Worm (Caenorhabditis elegans) whole organism, L4 larva: ENCODE data around the gene lit-1.

Experiments used
- F37D6.2 ChIP-seq: sonication (generic microtip); optimal IDR thresholded peaks from 2 replicates; lab custom pipeline; 2016; ENCODE audit warnings: mild to moderate bottlenecking, missing genetic modification characterization, missing compliant biosample characterization
- F44E2.7 ChIP-seq: fragments of 200-800 bp; sonication (Bioruptor generic); IDR thresholded peaks from 2 replicates; pipeline ENCODE4 v2.1.2; 2022; ENCODE audit warnings: missing genetic modification characterization, missing compliant biosample characterization
- F49E8.2 ChIP-seq: sonication (generic microtip); optimal IDR thresholded peaks from 2 replicates; lab custom pipeline; 2016; ENCODE audit warnings: missing compliant biosample characterization, mild to moderate bottlenecking, missing genetic modification characterization, borderline replicate concordance
- R02D3.7 ChIP-seq: fragments of 150-350 bp; sonication (generic microtip); optimal IDR thresholded peaks from 3 replicates; lab custom pipeline; 2014; ENCODE audit warnings: missing biosample characterization, missing genetic modification characterization
- T20F7.1 ChIP-seq: fragments of 200-800 bp; sonication (Bioruptor generic); optimal IDR thresholded peaks from 2 replicates; lab custom pipeline; 2018; ENCODE audit warnings: mild to moderate bottlenecking, missing genetic modification characterization, missing compliant biosample characterization
- ZK337.2 ChIP-seq: fragments of 200-800 bp; sonication (Bioruptor generic); IDR thresholded peaks from 2 replicates; pipeline ENCODE4 v1.3.6; 2022; ENCODE audit warnings: missing genetic modification reagents, missing genetic modification characterization, missing compliant biosample characterization
- aha-1 ChIP-seq: fragments of 150-350 bp; peaks from one replicate; lab custom pipeline; 2014; ENCODE audit warnings: missing biosample characterization, missing genetic modification characterization
- aly-2 ChIP-seq: sonication (generic microtip); optimal IDR thresholded peaks from 2 replicates; lab custom pipeline; 2018; ENCODE audit warnings: missing biosample characterization, missing genetic modification characterization
- ama-1 ChIP-seq: fragments of 150-350 bp; optimal IDR thresholded peaks from 2 replicates; lab custom pipeline; 2014; ENCODE audit warnings: inconsistent platforms, mixed read lengths
- ceh-20 ChIP-seq: fragments of 200-800 bp; sonication (Bioruptor generic); IDR thresholded peaks from 2 replicates; pipeline ENCODE4 v1.3.6; 2022; ENCODE audit warnings: missing genetic modification reagents, missing genetic modification characterization, missing compliant biosample characterization
- ceh-28 ChIP-seq: fragments of 150-350 bp; optimal IDR thresholded peaks from 2 replicates; lab custom pipeline; 2014; ENCODE audit warnings: missing biosample characterization, missing genetic modification reagents, missing genetic modification characterization
- ces-1 ChIP-seq: fragments of 150-350 bp; sonication (generic microtip); optimal IDR thresholded peaks from 4 replicates; lab custom pipeline; 2014; ENCODE audit warnings: missing biosample characterization, missing genetic modification reagents, missing genetic modification characterization
- daf-12 ChIP-seq: fragments of 150-350 bp; optimal IDR thresholded peaks from 2 replicates; lab custom pipeline; 2014; ENCODE audit warnings: missing biosample characterization, missing genetic modification reagents, missing genetic modification characterization
- daf-16 ChIP-seq, 3 experiments: sonication (generic microtip); optimal IDR thresholded peaks; 2 replicates each; lab custom pipeline; 2016 to 2017; ENCODE audit warnings: missing genetic modification characterization in 3 of 3, missing genetic modification reagents in 3 of 3, mild to moderate bottlenecking in 2 of 3, missing compliant biosample characterization in 2 of 3, missing biosample characterization in 1 of 3, moderate library complexity in 1 of 3
- daf-8 ChIP-seq: fragments of 200-800 bp; sonication (Bioruptor generic); IDR thresholded peaks from 2 replicates; pipeline ENCODE4 v1.3.6; 2022; ENCODE audit warnings: missing genetic modification characterization, missing compliant biosample characterization
- dmd-6 ChIP-seq: fragments of 200-800 bp; sonication (Bioruptor generic); IDR thresholded peaks from 2 replicates; pipeline ENCODE4 v1.3.6; 2022; ENCODE audit warnings: missing genetic modification reagents, missing genetic modification characterization, missing compliant biosample characterization
- dpl-1 ChIP-seq: fragments of 150-350 bp; optimal IDR thresholded peaks from 2 replicates; lab custom pipeline; 2014; ENCODE audit warnings: missing biosample characterization, missing genetic modification reagents, missing genetic modification characterization
- dve-1 ChIP-seq: sonication (generic microtip); optimal IDR thresholded peaks from 2 replicates; lab custom pipeline; 2017; ENCODE audit warnings: antibody characterized with exemption, mild to moderate bottlenecking, missing genetic modification characterization, missing compliant biosample characterization; ENCODE audit not compliant: insufficient read depth
- egl-27 ChIP-seq: sonication (generic microtip); optimal IDR thresholded peaks from 3 replicates; lab custom pipeline; 2017; ENCODE audit warnings: missing biosample characterization, missing genetic modification reagents, missing genetic modification characterization
- fkh-10 ChIP-seq: fragments of 150-350 bp; optimal IDR thresholded peaks from 2 replicates; lab custom pipeline; 2014; ENCODE audit warnings: missing biosample characterization, missing genetic modification reagents, missing genetic modification characterization
- hlh-30 ChIP-seq: sonication (generic microtip); optimal IDR thresholded peaks from 2 replicates; lab custom pipeline; 2017; ENCODE audit warnings: antibody characterized with exemption, mild to moderate bottlenecking, missing genetic modification characterization, missing compliant biosample characterization; ENCODE audit not compliant: insufficient read depth
- hmg-1.1 ChIP-seq: fragments of 200-800 bp; sonication (Bioruptor generic); IDR thresholded peaks from 2 replicates; pipeline ENCODE4 v1.3.6; 2022; ENCODE audit warnings: missing genetic modification reagents, missing genetic modification characterization, missing compliant biosample characterization
- jun-1 ChIP-seq: fragments of 150-350 bp; optimal IDR thresholded peaks from 2 replicates; lab custom pipeline; 2014; ENCODE audit warnings: missing biosample characterization, missing genetic modification reagents, missing genetic modification characterization
- lim-7 ChIP-seq: fragments of 200-800 bp; sonication (Bioruptor generic); IDR thresholded peaks from 2 replicates; pipeline ENCODE4 v1.3.6; 2022; ENCODE audit warnings: missing genetic modification characterization, missing compliant biosample characterization
- lin-1 ChIP-seq: fragments of 200-800 bp; sonication (Bioruptor generic); IDR thresholded peaks from 2 replicates; pipeline ENCODE4 v1.3.6; 2022; ENCODE audit warnings: missing genetic modification reagents, missing genetic modification characterization, missing compliant biosample characterization
- lin-39 ChIP-seq: fragments of 150-350 bp; optimal IDR thresholded peaks from 2 replicates; lab custom pipeline; 2014; ENCODE audit warnings: missing biosample characterization, missing genetic modification reagents, missing genetic modification characterization
- lir-3 ChIP-seq: sonication (generic microtip); optimal IDR thresholded peaks from 2 replicates; lab custom pipeline; 2016; ENCODE audit warnings: mild to moderate bottlenecking, missing genetic modification characterization, missing compliant biosample characterization
- lsy-2 ChIP-seq, 2 experiments: fragments of 150-350 bp in 1 of 2; sonication (generic microtip) in 1 of 2; optimal IDR thresholded peaks; 2 replicates each; lab custom pipeline; 2014 to 2017; ENCODE audit warnings: missing biosample characterization in 2 of 2, missing genetic modification characterization in 2 of 2
- mes-2 ChIP-seq: sonication (generic microtip); optimal IDR thresholded peaks from 2 replicates; lab custom pipeline; 2016; ENCODE audit warnings: missing genotype, mild to moderate bottlenecking, missing genetic modification characterization, missing compliant biosample characterization; ENCODE audit not compliant: poor library complexity, severe bottlenecking
- nhr-28 ChIP-seq: fragments of 150-350 bp; optimal IDR thresholded peaks from 2 replicates; lab custom pipeline; 2014; ENCODE audit warnings: missing biosample characterization, missing genetic modification characterization
- nhr-41 ChIP-seq: fragments of 200-800 bp; sonication (Bioruptor generic); IDR thresholded peaks from 2 replicates; pipeline ENCODE4 v1.3.6; 2022; ENCODE audit warnings: missing genetic modification reagents, missing genetic modification characterization, missing compliant biosample characterization
- nhr-48 ChIP-seq: sonication (generic microtip); optimal IDR thresholded peaks from 2 replicates; lab custom pipeline; 2016; ENCODE audit warnings: mild to moderate bottlenecking, missing genetic modification characterization, missing compliant biosample characterization
- nhr-6 ChIP-seq: fragments of 150-350 bp; optimal IDR thresholded peaks from 2 replicates; lab custom pipeline; 2014; ENCODE audit warnings: missing biosample characterization, missing genetic modification characterization
- nhr-76 ChIP-seq: fragments of 150-350 bp; optimal IDR thresholded peaks from 2 replicates; lab custom pipeline; 2014; ENCODE audit warnings: missing biosample characterization, missing genetic modification characterization
- nhr-77 ChIP-seq: fragments of 150-350 bp; optimal IDR thresholded peaks from 2 replicates; lab custom pipeline; 2014; ENCODE audit warnings: missing biosample characterization, missing genetic modification characterization
- pha-4 ChIP-seq, 2 experiments: fragments of 150-350 bp in 1 of 2; fragments of 200-800 bp in 1 of 2; sonication (Bioruptor generic) in 1 of 2; IDR thresholded peaks in 1 of 2; optimal IDR thresholded peaks in 1 of 2; 2 replicates each; pipeline versions ENCODE4 v1.3.6 to Lab custom; 2014 to 2022; ENCODE audit warnings: missing genetic modification characterization in 2 of 2, missing genetic modification reagents in 2 of 2, missing biosample characterization in 1 of 2, missing compliant biosample characterization in 1 of 2
- pqm-1 ChIP-seq: sonication (generic microtip); optimal IDR thresholded peaks from 2 replicates; lab custom pipeline; 2017; ENCODE audit warnings: missing biosample characterization, missing genetic modification characterization
- rbr-2 ChIP-seq: sonication (generic microtip); optimal IDR thresholded peaks from 2 replicates; lab custom pipeline; 2016; ENCODE audit warnings: missing genotype, missing genetic modification characterization, missing compliant biosample characterization
- saeg-2 ChIP-seq: fragments of 200-800 bp; sonication (Bioruptor generic); IDR thresholded peaks from 2 replicates; pipeline ENCODE4 v1.3.6; 2022; ENCODE audit warnings: missing genetic modification reagents, missing genetic modification characterization, missing compliant biosample characterization
- set-16 ChIP-seq: fragments of 200-800 bp; sonication (Bioruptor generic); IDR thresholded peaks from 2 replicates; pipeline ENCODE4 v1.3.6; 2022; ENCODE audit warnings: missing genetic modification reagents, missing genetic modification characterization, missing compliant biosample characterization
- spr-3 ChIP-seq: fragments of 200-800 bp; sonication (Bioruptor generic); optimal IDR thresholded peaks from 2 replicates; lab custom pipeline; 2018; ENCODE audit warnings: mild to moderate bottlenecking, missing genetic modification characterization, missing compliant biosample characterization
- tag-97 ChIP-seq: fragments of 200-800 bp; sonication (Bioruptor generic); IDR thresholded peaks from 2 replicates; pipeline ENCODE4 v1.3.6; 2022; ENCODE audit warnings: missing genetic modification characterization, missing compliant biosample characterization
- unc-130 ChIP-seq: sonication (generic microtip); optimal IDR thresholded peaks from 2 replicates; lab custom pipeline; 2016; ENCODE audit warnings: missing genetic modification reagents, missing genetic modification characterization, missing compliant biosample characterization
- zip-11 ChIP-seq: fragments of 200-800 bp; sonication (Bioruptor generic); IDR thresholded peaks from 2 replicates; pipeline ENCODE4 v1.3.6; 2022; ENCODE audit warnings: missing genetic modification characterization, missing compliant biosample characterization

Gene lit-1

DNA sequence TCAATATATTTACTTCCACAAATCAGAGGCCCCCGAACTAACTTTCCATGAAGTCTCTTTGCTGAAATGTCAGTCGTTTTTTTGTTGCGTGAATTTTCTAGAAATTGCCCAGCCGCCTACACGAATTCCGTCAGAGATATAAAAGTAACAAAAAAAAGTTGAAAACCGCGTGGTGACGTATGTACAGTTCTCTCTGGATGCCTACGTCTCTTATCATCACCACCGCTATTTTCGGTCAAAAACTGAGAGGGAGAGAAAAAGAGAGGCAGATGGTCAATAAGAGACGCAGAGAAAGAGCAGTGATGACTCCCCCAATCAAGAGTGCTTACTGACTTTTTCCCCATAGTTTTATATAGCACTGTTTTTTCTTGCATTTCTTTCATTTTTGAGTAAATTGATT, 7.7 kb upstream of the lit-1 start (continued):
- no peak for TF ChIP-seq daf-16 (GFP tag; optimal IDR thresholded peaks at IDR 0.05; lab: Kevin White, UChicago)
- TF ChIP-seq daf-16 (tag; optimal IDR thresholded peaks at IDR 0.05; lab: Kevin White, UChicago) = peak; percentile 92
- peak; percentile 15 for TF ChIP-seq rbr-2 (tag; lab: Kevin White, UChicago)
- no peak for TF ChIP-seq ZK337.2 (GFP tag; lab: Robert Waterston, UW)
- TF ChIP-seq jun-1 (tag; lab: Kevin White, UChicago) = no peak
- TF ChIP-seq hmg-1.1 (GFP tag; lab: Robert Waterston, UW) = peak; percentile 35; the same call in 1 of the 2 replicates
- no peak for TF ChIP-seq saeg-2 (GFP tag; lab: Robert Waterston, UW)
- peak; percentile 82 for TF ChIP-seq nhr-77 (tag; lab: Kevin White, UChicago)
- no peak for TF ChIP-seq aly-2
- TF ChIP-seq tag-97 = no peak
- peak; percentile 20 for TF ChIP-seq unc-130 (GFP tag; lab: Kevin White, UChicago)
- TF ChIP-seq pqm-1 (tag; lab: Kevin White, UChicago) = peak; percentile 48
- no peak for TF ChIP-seq daf-8
- peak; percentile 75 for TF ChIP-seq nhr-28 (tag; lab: Kevin White, UChicago)
- TF ChIP-seq dpl-1 (GFP tag; lab: Kevin White, UChicago) = peak; percentile 10
- TF ChIP-seq aha-1 = peak; percentile 40
- TF ChIP-seq lir-3 = no peak
- no peak for TF ChIP-seq nhr-76 (tag; lab: Kevin White, UChicago)
- TF ChIP-seq dve-1 = peak; percentile 95
- TF ChIP-seq nhr-6 (tag; lab: Kevin White, UChicago) = peak; percentile 61
- TF ChIP-seq ama-1 (lab: Kevin White, UChicago) = peak; percentile 12
- TF ChIP-seq ceh-28 (tag; lab: Kevin White, UChicago) = no peak
- TF ChIP-seq ceh-20 = 0 out of 2 replicates have a peak, but pooled peaks have one; percentile 18
- TF ChIP-seq daf-12 (tag; lab: Kevin White, UChicago) = no peak
- peak; percentile 55 for TF ChIP-seq mes-2 (tag; lab: Kevin White, UChicago)
- TF ChIP-seq lim-7 = no peak
- no peak for TF ChIP-seq F37D6.2 (tag; lab: Kevin White, UChicago)
- no peak for TF ChIP-seq fkh-10 (GFP tag; lab: Kevin White, UChicago)
- TF ChIP-seq dmd-6 (GFP tag; lab: Robert Waterston, UW) = peak; percentile 69
- no peak for TF ChIP-seq lin-1 (GFP tag; lab: Robert Waterston, UW)
- TF ChIP-seq egl-27 (tag; lab: Kevin White, UChicago) = no peak
- no peak for TF ChIP-seq nhr-41 (GFP tag; lab: Robert Waterston, UW)
- 0 out of 2 replicates have a peak, but pooled peaks have one; percentile 40 for TF ChIP-seq pha-4 (GFP tag; IDR thresholded peaks at IDR 0.05; lab: Robert Waterston, UW)
- peak; percentile 36 for TF ChIP-seq pha-4 (tag; optimal IDR thresholded peaks at IDR 0.05; lab: Kevin White, UChicago)
- TF ChIP-seq lsy-2 (tag; optimal IDR thresholded peaks at IDR 0.05; lab: Kevin White, UChicago) = peak in 1 of 2 experiments; percentile 54
- peak; percentile 60 for TF ChIP-seq nhr-48 (tag; lab: Kevin White, UChicago)
- no peak for TF ChIP-seq R02D3.7 (tag; lab: Kevin White, UChicago)
- TF ChIP-seq hlh-30 (tag; lab: Kevin White, UChicago) = peak; percentile 83
- no peak for TF ChIP-seq F44E2.7
- TF ChIP-seq set-16 (GFP tag; lab: Robert Waterston, UW) = no peak
- no peak for TF ChIP-seq F49E8.2 (tag; lab: Kevin White, UChicago)
- TF ChIP-seq zip-11 = no peak
- no peak for TF ChIP-seq ces-1 (GFP tag; lab: Kevin White, UChicago)
- TF ChIP-seq lin-39 (tag; lab: Kevin White, UChicago) = no peak
- TF ChIP-seq spr-3 = no peak
- peak; percentile 62 for TF ChIP-seq T20F7.1 (GFP tag; lab: Kevin White, UChicago)
- TF ChIP-seq, all 104 proteins: peak for 33
